Fruit fly (Drosophila melanogaster) whole organism: Measurements from ENCODE around the gene CG10576.

ENCODE experiments used
- CG8478 ChIP-seq: fragments of >200 bp; optimal IDR thresholded peaks from 2 replicates; lab custom pipeline; 2018; ENCODE audit warnings: inconsistent platforms
- Dll ChIP-seq: fragments of >200 bp; optimal IDR thresholded peaks from 2 replicates; lab custom pipeline; 2017
- EcR ChIP-seq, 2 experiments: fragments of >200 bp; optimal IDR thresholded peaks; 2 replicates each; lab custom pipeline; 2017; ENCODE audit warnings: missing biosample characterization in 2 of 2, missing genetic modification characterization in 2 of 2, missing genetic modification reagents in 2 of 2
- pan ChIP-seq: fragments of >200 bp; optimal IDR thresholded peaks from 2 replicates; lab custom pipeline; 2017
- psq ChIP-seq: fragments of >200 bp; optimal IDR thresholded peaks from 2 replicates; lab custom pipeline; 2017
- usp ChIP-seq: fragments of >200 bp; optimal IDR thresholded peaks from 2 replicates; lab custom pipeline; 2017; ENCODE audit warnings: missing biosample characterization, missing genetic modification characterization, mixed read lengths

dm6 chr3L:5793967-5794366, 28.5 kb upstream of the CG10576 start, which contains the start of gene Bre1:
- TF ChIP-seq usp (GFP tag; lab: Kevin White, UChicago), result no peak
- no peak for TF ChIP-seq EcR (GFP tag; optimal IDR thresholded peaks at IDR 0.05; lab: Kevin White, UChicago)
- TF ChIP-seq Dll, result no peak
- TF ChIP-seq pan (lab: Kevin White, UChicago), result no peak
- TF ChIP-seq CG8478 (lab: Kevin White, UChicago), result no peak
- TF ChIP-seq psq, result no peak
